Worm (Caenorhabditis elegans) whole organism, early embryonic: ENCODE measurements around the gene aagr-2.
A peak's percentile ranks its signal among the peaks of the same experiment; 100 is the strongest.

Source experiments
- B0310.2 ChIP-seq: sonication (generic microtip); optimal IDR thresholded peaks from 2 replicates; lab custom pipeline; 2016; ENCODE audit warnings: mild to moderate bottlenecking, missing genetic modification characterization, missing compliant biosample characterization
- F13C5.2 ChIP-seq: sonication (generic microtip); optimal IDR thresholded peaks from 2 replicates; lab custom pipeline; 2017; ENCODE audit warnings: mild to moderate bottlenecking, missing genetic modification characterization, inconsistent platforms, missing compliant biosample characterization
- aly-1 ChIP-seq: sonication (generic microtip); optimal IDR thresholded peaks from 2 replicates; lab custom pipeline; 2016; ENCODE audit warnings: missing genetic modification characterization, missing compliant biosample characterization
- ama-1 ChIP-seq: fragments of 150-350 bp; optimal IDR thresholded peaks from 2 replicates; lab custom pipeline; 2014
- ceh-13 ChIP-seq: fragments of 200-800 bp; sonication (Bioruptor generic); optimal IDR thresholded peaks from 2 replicates; lab custom pipeline; 2018; ENCODE audit warnings: mild to moderate bottlenecking, missing genetic modification characterization, missing compliant biosample characterization
- ceh-36 ChIP-seq: sonication (generic microtip); optimal IDR thresholded peaks from 2 replicates; lab custom pipeline; 2016; ENCODE audit warnings: missing genetic modification characterization, inconsistent platforms, missing compliant biosample characterization
- ets-7 ChIP-seq: sonication (generic microtip); optimal IDR thresholded peaks from 2 replicates; lab custom pipeline; 2016; ENCODE audit warnings: missing genotype, missing genetic modification characterization, missing compliant biosample characterization
- flt-1 ChIP-seq: fragments of 200-800 bp; sonication (Bioruptor generic); IDR thresholded peaks from 2 replicates; pipeline ENCODE4 v1.3.6; 2022; ENCODE audit warnings: missing genetic modification characterization, missing compliant biosample characterization
- hmbx-1 ChIP-seq: sonication (generic microtip); optimal IDR thresholded peaks from 2 replicates; lab custom pipeline; 2016; ENCODE audit warnings: mild to moderate bottlenecking, missing genetic modification characterization, missing compliant biosample characterization
- hmg-4 ChIP-seq: fragments of 200-800 bp; sonication (Bioruptor generic); optimal IDR thresholded peaks from 2 replicates; lab custom pipeline; 2018; ENCODE audit warnings: mild to moderate bottlenecking, missing genetic modification characterization, missing compliant biosample characterization
- hnd-1 ChIP-seq: sonication (generic microtip); optimal IDR thresholded peaks from 2 replicates; lab custom pipeline; 2016; ENCODE audit warnings: missing genetic modification characterization, missing compliant biosample characterization
- pes-1 ChIP-seq: fragments of 200-800 bp; sonication (Bioruptor generic); IDR thresholded peaks from 2 replicates; pipeline ENCODE4 v1.3.6; 2022; ENCODE audit warnings: missing genetic modification reagents, missing genetic modification characterization, missing compliant biosample characterization
- scrt-1 ChIP-seq: fragments of 200-800 bp; sonication (Bioruptor generic); IDR thresholded peaks from 2 replicates; pipeline ENCODE4 v1.3.6; 2022; ENCODE audit warnings: missing genetic modification characterization, missing compliant biosample characterization
- sea-1 ChIP-seq: fragments of 200-800 bp; sonication (Bioruptor generic); conservative IDR thresholded peaks from 2 replicates; pipeline ENCODE4 v1.3.6; 2022; ENCODE audit warnings: missing genetic modification characterization, missing compliant biosample characterization
- tbx-11 ChIP-seq: fragments of 200-800 bp; sonication (Bioruptor generic); IDR thresholded peaks from 2 replicates; pipeline ENCODE4 v1.3.6; 2022; ENCODE audit warnings: missing genetic modification characterization, missing compliant biosample characterization
- tbx-37 ChIP-seq: fragments of 200-800 bp; sonication (Bioruptor generic); conservative IDR thresholded peaks from 2 replicates; pipeline ENCODE4 v1.3.6; 2022; ENCODE audit warnings: missing genetic modification reagents, missing genetic modification characterization, missing compliant biosample characterization
- tra-4 ChIP-seq: sonication (generic microtip); optimal IDR thresholded peaks from 2 replicates; lab custom pipeline; 2017; ENCODE audit warnings: missing genetic modification characterization, missing compliant biosample characterization

The aagr-2 gene

ce11 chrII:4872359-4872758, 52.7 kb downstream of the aagr-2 start:
- TF ChIP-seq sea-1 = 0 out of 2 replicates have a peak, but pooled peaks have one; percentile 24

- TF ChIP-seq sea-1 (no peak), tbx-11 (GFP tag; lab: Robert Waterston, UW) (no peak), ceh-13 (GFP tag; lab: Kevin White, UChicago) (no peak)
Measured at ce11 chrII:4871834-4872233, 53.2 kb downstream of the aagr-2 start.

DNA sequence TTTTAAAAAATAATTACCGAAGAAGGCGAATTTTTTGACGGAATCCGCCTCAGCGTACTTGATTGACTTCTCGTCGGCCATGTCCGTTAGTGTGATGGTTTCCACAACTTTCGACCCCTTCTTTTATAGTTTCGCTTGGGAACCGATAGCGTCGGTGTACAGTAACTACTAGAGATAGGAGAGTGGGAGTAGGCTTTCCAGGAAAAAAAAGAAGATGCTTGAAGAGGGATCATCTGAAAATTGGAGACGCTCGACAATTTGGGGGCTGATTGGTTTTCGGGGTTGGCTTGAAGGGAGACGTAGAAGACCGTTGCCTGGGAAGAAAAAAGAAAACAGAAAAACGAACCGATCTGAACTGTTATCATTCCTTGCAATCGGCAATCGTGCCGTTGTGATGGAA, 54.4 kb downstream of the aagr-2 start, which contains the start of gene col-20:
TSS of gene col-20 (minus strand) at position 101 of the 400 bp plus-strand sequence.
- TF ChIP-seq tra-4 (tag; lab: Kevin White, UChicago) = no peak
- no peak for TF ChIP-seq ceh-13 (GFP tag; lab: Kevin White, UChicago)
- no peak for TF ChIP-seq tbx-11 (GFP tag; lab: Robert Waterston, UW)
- TF ChIP-seq sea-1 = no peak
- no peak for TF ChIP-seq flt-1 (GFP tag; lab: Robert Waterston, UW)
- no peak for TF ChIP-seq ceh-36
- no peak for TF ChIP-seq B0310.2
- TF ChIP-seq tbx-37 = no peak
- no peak for TF ChIP-seq hmbx-1
- TF ChIP-seq ama-1 (lab: Kevin White, UChicago) = no peak
- no peak for TF ChIP-seq hnd-1 (tag; lab: Kevin White, UChicago)
- no peak for TF ChIP-seq hmg-4 (GFP tag; lab: Kevin White, UChicago)
- no peak for TF ChIP-seq F13C5.2 (tag; lab: Kevin White, UChicago)
- TF ChIP-seq aly-1 = no peak
- TF ChIP-seq scrt-1 (GFP tag; lab: Robert Waterston, UW) = no peak
- TF ChIP-seq pes-1 (GFP tag; lab: Robert Waterston, UW) = no peak
- no peak for TF ChIP-seq ets-7 (tag; lab: Kevin White, UChicago)

ce11 chrII:4869793-4870343, 55.2 kb downstream of the aagr-2 start:
- 0 out of 2 replicates have a peak, but pooled peaks have one; percentile 39 for TF ChIP-seq tbx-11 (GFP tag; lab: Robert Waterston, UW)
- TF ChIP-seq B0310.2 = no peak
- no peak for TF ChIP-seq tbx-37

DNA sequence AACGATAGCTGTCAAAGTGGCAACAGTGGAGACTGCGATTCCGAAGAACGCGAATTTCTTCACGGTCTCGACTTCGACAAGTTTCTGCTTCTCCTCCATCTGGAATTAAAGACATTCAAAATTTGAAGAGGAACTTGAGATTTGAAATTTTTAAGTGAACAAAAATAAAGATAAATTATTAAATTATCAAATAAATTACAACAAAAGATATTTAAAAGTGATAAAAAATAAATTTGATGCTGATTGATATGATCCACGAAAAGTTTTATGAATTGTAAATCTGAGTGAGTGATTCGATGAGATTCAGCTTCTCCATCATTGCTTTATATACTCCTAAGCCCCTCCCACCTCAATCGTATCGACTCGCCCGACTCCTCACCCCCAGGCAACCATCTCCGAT, 57.6 kb downstream of the aagr-2 start, which contains the start of gene col-17:
TSS of gene col-17 (minus strand) at position 101 of the 400 bp plus-strand sequence.
- TF ChIP-seq sea-1 = no peak
- no peak for TF ChIP-seq scrt-1 (GFP tag; lab: Robert Waterston, UW)
- no peak for TF ChIP-seq hmbx-1
- TF ChIP-seq tra-4 (tag; lab: Kevin White, UChicago) = no peak
- no peak for TF ChIP-seq tbx-11 (GFP tag; lab: Robert Waterston, UW)
- TF ChIP-seq B0310.2 = no peak
- no peak for TF ChIP-seq pes-1 (GFP tag; lab: Robert Waterston, UW)
- TF ChIP-seq aly-1 = no peak
- TF ChIP-seq flt-1 (GFP tag; lab: Robert Waterston, UW) = no peak
- no peak for TF ChIP-seq F13C5.2 (tag; lab: Kevin White, UChicago)
- TF ChIP-seq tbx-37 = no peak
- TF ChIP-seq ets-7 (tag; lab: Kevin White, UChicago) = no peak
- no peak for TF ChIP-seq ama-1 (lab: Kevin White, UChicago)
- no peak for TF ChIP-seq hmg-4 (GFP tag; lab: Kevin White, UChicago)
- TF ChIP-seq hnd-1 (tag; lab: Kevin White, UChicago) = no peak
- TF ChIP-seq ceh-13 (GFP tag; lab: Kevin White, UChicago) = no peak
- TF ChIP-seq ceh-36 = no peak

ce11 chrII:4866819-4867218, 58.2 kb downstream of the aagr-2 start:
- TF ChIP-seq scrt-1 (GFP tag; lab: Robert Waterston, UW) = 0 out of 2 replicates have a peak, but pooled peaks have one; percentile 58
- TF ChIP-seq pes-1 (GFP tag; lab: Robert Waterston, UW) = 0 out of 2 replicates have a peak, but pooled peaks have one; percentile 15

ce11 chrII:4866045-4866444, 59.0 kb downstream of the aagr-2 start:
- TF ChIP-seq pes-1 (GFP tag; lab: Robert Waterston, UW) = no peak
- TF ChIP-seq ets-7 (tag; lab: Kevin White, UChicago) = no peak
- TF ChIP-seq tra-4 (tag; lab: Kevin White, UChicago) = no peak
- TF ChIP-seq ceh-36 = no peak
